Fruit fly (Drosophila melanogaster) whole organism, embryonic: ENCODE results near the gene CG10702.

ENCODE experiments used
- Abd-B ChIP-seq: fragments of 200-800 bp; sonication (Bioruptor generic); optimal IDR thresholded peaks from 2 replicates; lab custom pipeline; 2018; ENCODE audit warnings: missing biosample characterization, mild to moderate bottlenecking, missing genetic modification characterization, moderate library complexity
- CG11695 ChIP-seq: fragments of 200-800 bp; sonication (Bioruptor generic); IDR thresholded peaks from 3 replicates; pipeline ENCODE4 v1.3.6; 2022; ENCODE audit warnings: missing biosample characterization, missing genetic modification characterization
- CG11696 ChIP-seq: fragments of 200-800 bp; sonication (Bioruptor generic); IDR thresholded peaks from 2 replicates; pipeline ENCODE4 v1.3.6; 2022; ENCODE audit warnings: missing biosample characterization, missing genetic modification characterization
- CG13287 ChIP-seq: fragments of 200-800 bp; sonication (Bioruptor generic); IDR thresholded peaks from 2 replicates; pipeline ENCODE4 v1.3.6; 2022; ENCODE audit warnings: missing biosample characterization, missing genetic modification characterization; ENCODE audit not compliant: partially characterized antibody
- CG14441 ChIP-seq: fragments of 200-800 bp; sonication (Bioruptor generic); IDR thresholded peaks from 2 replicates; pipeline ENCODE4 v1.3.6; 2022; ENCODE audit warnings: missing biosample characterization, missing genetic modification characterization
- CG17385 ChIP-seq: fragments of 200-800 bp; sonication (Bioruptor generic); optimal IDR thresholded peaks from 3 replicates; lab custom pipeline; 2018; ENCODE audit warnings: missing biosample characterization, mild to moderate bottlenecking, missing genetic modification characterization
- CG2199 ChIP-seq: fragments of 200-800 bp; sonication (Bioruptor generic); IDR thresholded peaks from 3 replicates; pipeline ENCODE4 v1.3.6; 2022; ENCODE audit warnings: missing biosample characterization, missing genetic modification characterization
- CG2712 ChIP-seq: fragments of 200-800 bp; optimal IDR thresholded peaks from 3 replicates; lab custom pipeline; 2019; ENCODE audit warnings: missing biosample characterization, mild to moderate bottlenecking, missing genetic modification characterization, moderate library complexity
- CG31441 ChIP-seq: fragments of 200-800 bp; sonication (Bioruptor generic); IDR thresholded peaks from 2 replicates; pipeline ENCODE4 v1.3.6; 2022; ENCODE audit warnings: missing biosample characterization, missing genetic modification characterization
- CG34376 ChIP-seq: fragments of 200-800 bp; sonication (Bioruptor generic); optimal IDR thresholded peaks from 2 replicates; lab custom pipeline; 2018; ENCODE audit warnings: missing biosample characterization, mild to moderate bottlenecking, missing genetic modification characterization
- CG43689 ChIP-seq: fragments of 200-800 bp; sonication (Bioruptor generic); IDR thresholded peaks from 2 replicates; pipeline ENCODE4 v1.3.6; 2022; ENCODE audit warnings: missing biosample characterization, missing genetic modification characterization
- CG4820 ChIP-seq: fragments of 200-800 bp; sonication (Bioruptor generic); optimal IDR thresholded peaks from 3 replicates; lab custom pipeline; 2016; ENCODE audit warnings: missing biosample characterization, missing genetic modification characterization
- CG6791 ChIP-seq: fragments of 200-800 bp; sonication (Bioruptor generic); IDR thresholded peaks from 3 replicates; pipeline ENCODE4 v1.3.6; 2022; ENCODE audit warnings: missing biosample characterization, missing genetic modification characterization; ENCODE audit not compliant: partially characterized antibody
- CG7839 ChIP-seq: fragments of 200-800 bp; sonication (Bioruptor generic); optimal IDR thresholded peaks from 3 replicates; lab custom pipeline; 2018; ENCODE audit warnings: missing biosample characterization, mild to moderate bottlenecking, missing genetic modification characterization, moderate library complexity
- CG8924 ChIP-seq: fragments of 200-800 bp; optimal IDR thresholded peaks from 3 replicates; lab custom pipeline; 2019; ENCODE audit warnings: missing biosample characterization, mild to moderate bottlenecking, missing genetic modification characterization, moderate library complexity
- CG9437 ChIP-seq: fragments of 200-800 bp; sonication (Bioruptor generic); optimal IDR thresholded peaks from 2 replicates; lab custom pipeline; 2018; ENCODE audit warnings: missing biosample characterization, mild to moderate bottlenecking, missing genetic modification characterization
- CTCF ChIP-seq: fragments of 200-800 bp; sonication (Bioruptor generic); optimal IDR thresholded peaks from 2 replicates; lab custom pipeline; 2017; ENCODE audit warnings: missing biosample characterization, mild to moderate bottlenecking, missing genetic modification characterization, moderate library complexity
- Camta ChIP-seq: fragments of 200-800 bp; sonication (Bioruptor generic); optimal IDR thresholded peaks from 2 replicates; lab custom pipeline; 2016; ENCODE audit warnings: missing biosample characterization, missing genetic modification characterization
- CoRest ChIP-seq: fragments of 200-800 bp; sonication (Bioruptor generic); optimal IDR thresholded peaks from 3 replicates; lab custom pipeline; 2018; ENCODE audit warnings: missing biosample characterization, mild to moderate bottlenecking, missing genetic modification characterization, moderate library complexity
- ERR ChIP-seq: fragments of 200-800 bp; sonication (Bioruptor generic); optimal IDR thresholded peaks from 2 replicates; lab custom pipeline; 2016; ENCODE audit warnings: missing biosample characterization, missing genetic modification characterization
- H2.0 ChIP-seq: fragments of 200-800 bp; sonication (Bioruptor generic); IDR thresholded peaks from 2 replicates; pipeline ENCODE4 v1.3.6; 2022; ENCODE audit warnings: missing biosample characterization, missing genetic modification characterization
- Hr51 ChIP-seq, 2 experiments: fragments of 200-800 bp; sonication (Bioruptor generic); optimal IDR thresholded peaks; 2 replicates in 1 of 2; 3 replicates in 1 of 2; lab custom pipeline; 2016 to 2018; ENCODE audit warnings: missing biosample characterization in 2 of 2, missing genetic modification characterization in 2 of 2, mild to moderate bottlenecking in 1 of 2, moderate library complexity in 1 of 2
- MBD-R2 ChIP-seq: fragments of 200-800 bp; sonication (Bioruptor generic); IDR thresholded peaks from 2 replicates; pipeline ENCODE4 v1.3.6; 2022; ENCODE audit warnings: missing biosample characterization, missing genetic modification characterization
- MTF-1 ChIP-seq: fragments of 200-800 bp; sonication (Bioruptor generic); optimal IDR thresholded peaks from 2 replicates; lab custom pipeline; 2018; ENCODE audit warnings: missing biosample characterization, mild to moderate bottlenecking, missing genetic modification characterization, borderline replicate concordance
- Opbp ChIP-seq: fragments of 200-800 bp; sonication (Bioruptor generic); IDR thresholded peaks from 3 replicates; pipeline ENCODE4 v1.3.6; 2022; ENCODE audit warnings: missing biosample characterization, missing genetic modification characterization; ENCODE audit not compliant: partially characterized antibody
- Poxn ChIP-seq: fragments of 200-800 bp; sonication (Bioruptor generic); IDR thresholded peaks from 2 replicates; pipeline ENCODE4 v1.3.6; 2022; ENCODE audit warnings: missing biosample characterization, missing genetic modification characterization
- Usf ChIP-seq: fragments of 200-800 bp; sonication (Bioruptor generic); optimal IDR thresholded peaks from 2 replicates; lab custom pipeline; 2017; ENCODE audit warnings: missing genotype, missing biosample characterization, missing genetic modification characterization
- Xbp1 ChIP-seq: fragments of 200-800 bp; sonication (Bioruptor generic); optimal IDR thresholded peaks from 3 replicates; lab custom pipeline; 2016; ENCODE audit warnings: missing biosample characterization, mild to moderate bottlenecking, missing genetic modification characterization
- ac ChIP-seq: fragments of 200-800 bp; sonication (Bioruptor generic); optimal IDR thresholded peaks from 3 replicates; lab custom pipeline; 2017; ENCODE audit warnings: missing biosample characterization, mild to moderate bottlenecking, missing genetic modification characterization
- br ChIP-seq: fragments of >200 bp; optimal IDR thresholded peaks from 2 replicates; lab custom pipeline; 2017
- cad ChIP-seq: fragments of >200 bp; optimal IDR thresholded peaks from 2 replicates; lab custom pipeline; 2017; ENCODE audit warnings: missing biosample characterization, missing genetic modification characterization
- crc ChIP-seq: fragments of 200-800 bp; sonication (Bioruptor generic); optimal IDR thresholded peaks from 2 replicates; lab custom pipeline; 2016; ENCODE audit warnings: missing biosample characterization, missing genetic modification characterization
- crp ChIP-seq, 2 experiments: fragments of 200-800 bp; sonication (Bioruptor generic); optimal IDR thresholded peaks; 2 replicates in 1 of 2; 3 replicates in 1 of 2; lab custom pipeline; 2017; ENCODE audit warnings: missing biosample characterization in 2 of 2, missing genetic modification characterization in 2 of 2, mild to moderate bottlenecking in 1 of 2, moderate library complexity in 1 of 2
- da ChIP-seq: fragments of 200-800 bp; sonication (Bioruptor generic); optimal IDR thresholded peaks from 2 replicates; lab custom pipeline; 2016; ENCODE audit warnings: missing biosample characterization, missing genetic modification characterization
- dmrt11E ChIP-seq: fragments of 200-800 bp; sonication (Bioruptor generic); optimal IDR thresholded peaks from 3 replicates; lab custom pipeline; 2018; ENCODE audit warnings: missing biosample characterization, mild to moderate bottlenecking, missing genetic modification characterization, moderate library complexity
- dmrt99B ChIP-seq: fragments of 200-800 bp; sonication (Bioruptor generic); optimal IDR thresholded peaks from 2 replicates; lab custom pipeline; 2018; ENCODE audit warnings: missing biosample characterization, mild to moderate bottlenecking, missing genetic modification characterization, moderate library complexity
- ems ChIP-seq: fragments of 200-800 bp; sonication (Bioruptor generic); optimal IDR thresholded peaks from 3 replicates; lab custom pipeline; 2016; ENCODE audit warnings: missing biosample characterization, missing genetic modification characterization
- eve ChIP-seq, 2 experiments: fragments of >200 bp; optimal IDR thresholded peaks; 2 replicates each; lab custom pipeline; 2017; ENCODE audit warnings: missing biosample characterization in 2 of 2, missing genetic modification characterization in 2 of 2
- fd3F ChIP-seq: fragments of 200-800 bp; sonication (Bioruptor generic); optimal IDR thresholded peaks from 2 replicates; lab custom pipeline; 2018; ENCODE audit warnings: missing biosample characterization, mild to moderate bottlenecking, missing genetic modification characterization, moderate library complexity
- hbn ChIP-seq: fragments of 200-800 bp; sonication (Bioruptor generic); IDR thresholded peaks from 2 replicates; pipeline ENCODE4 v1.3.6; 2022; ENCODE audit warnings: missing biosample characterization, missing genetic modification characterization; ENCODE audit not compliant: partially characterized antibody
- lilli ChIP-seq: fragments of 200-800 bp; sonication (Bioruptor generic); optimal IDR thresholded peaks from 3 replicates; lab custom pipeline; 2016; ENCODE audit warnings: missing biosample characterization, missing genetic modification characterization
- nom ChIP-seq: fragments of 200-800 bp; sonication (Bioruptor generic); optimal IDR thresholded peaks from 2 replicates; lab custom pipeline; 2017; ENCODE audit warnings: missing biosample characterization, missing genetic modification characterization, mild to moderate bottlenecking, moderate library complexity, missing genetic modification reagents
- oc ChIP-seq: fragments of 200-800 bp; sonication (Bioruptor generic); optimal IDR thresholded peaks from 2 replicates; lab custom pipeline; 2018; ENCODE audit warnings: missing biosample characterization, mild to moderate bottlenecking, missing genetic modification characterization, moderate library complexity
- pho ChIP-seq: fragments of 200-800 bp; sonication (Bioruptor generic); optimal IDR thresholded peaks from 2 replicates; lab custom pipeline; 2016; ENCODE audit warnings: missing biosample characterization, missing genetic modification characterization
- phol ChIP-seq: fragments of 200-800 bp; sonication (Bioruptor generic); optimal IDR thresholded peaks from 3 replicates; lab custom pipeline; 2018; ENCODE audit warnings: missing biosample characterization, mild to moderate bottlenecking, missing genetic modification characterization, moderate library complexity
- sd ChIP-seq: fragments of 200-800 bp; sonication (Bioruptor generic); optimal IDR thresholded peaks from 3 replicates; lab custom pipeline; 2018; ENCODE audit warnings: missing biosample characterization, mild to moderate bottlenecking, missing genetic modification characterization, moderate library complexity
- sens ChIP-seq: fragments of 200-800 bp; sonication (Bioruptor generic); peaks from one replicate; lab custom pipeline; 2016; ENCODE audit warnings: missing biosample characterization, missing genetic modification characterization
- tll ChIP-seq, 2 experiments: fragments of 200-800 bp in 1 of 2; fragments of >200 bp in 1 of 2; sonication (Bioruptor generic) in 1 of 2; optimal IDR thresholded peaks; 2 replicates each; lab custom pipeline; 2017 to 2019; ENCODE audit warnings: missing biosample characterization in 2 of 2, missing genetic modification characterization in 2 of 2, mild to moderate bottlenecking in 1 of 2, moderate library complexity in 1 of 2
- twi ChIP-seq: fragments of 200-800 bp; optimal IDR thresholded peaks from 2 replicates; lab custom pipeline; 2019; ENCODE audit warnings: missing biosample characterization, mild to moderate bottlenecking, missing genetic modification characterization, moderate library complexity

The CG10702 gene

DNA sequence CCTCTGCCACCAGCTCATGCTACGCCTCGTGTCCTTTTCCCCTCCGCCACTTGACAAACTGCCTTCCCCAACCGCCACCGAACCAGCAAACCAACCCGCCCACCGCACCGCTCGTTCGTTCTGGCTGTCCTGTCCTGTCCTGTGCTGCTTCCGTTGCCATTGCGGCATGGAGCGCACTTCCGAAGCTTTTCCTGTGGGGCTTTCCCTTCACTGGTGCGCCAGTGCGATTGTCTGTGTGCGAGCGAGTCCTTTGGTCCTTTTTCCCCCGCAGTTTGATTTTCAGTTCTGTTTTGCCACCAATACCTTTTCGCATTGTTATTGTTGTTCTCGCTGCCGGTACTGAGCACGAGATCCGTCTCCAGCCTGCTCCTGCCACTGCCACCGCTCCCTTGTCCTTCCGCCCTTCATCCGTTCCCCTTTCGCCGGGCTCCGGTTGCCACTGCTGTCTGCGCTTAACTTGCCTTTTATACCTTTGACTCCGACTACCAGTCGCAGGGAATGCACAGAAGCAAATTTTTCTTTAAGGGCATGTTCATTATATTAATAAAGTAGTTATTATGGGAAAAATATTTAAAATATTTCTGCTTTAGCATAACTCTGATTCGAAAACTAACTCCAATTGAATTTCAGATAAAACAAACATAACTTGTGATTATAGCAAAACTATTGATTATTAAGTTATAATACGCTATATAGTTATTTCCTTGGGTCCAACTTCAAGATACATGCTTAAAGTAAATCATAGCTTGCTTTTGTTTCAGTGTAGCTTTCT, 45.5 kb downstream of the CG10702 start (continued):
- no peak for TF ChIP-seq CG14441 (GFP tag; lab: Robert Waterston, UW)
- TF ChIP-seq crp (GFP tag; optimal IDR thresholded peaks at IDR 0.05; lab: Kevin White, UChicago), result peak in 1 of 2 experiments; percentile 15
- TF ChIP-seq CG2712, result peak; percentile 78
- peak; percentile 76 for TF ChIP-seq CG17385 (GFP tag; lab: Kevin White, UChicago)
- no peak for TF ChIP-seq CTCF (GFP tag; lab: Kevin White, UChicago)
- TF ChIP-seq H2.0 (GFP tag; lab: Robert Waterston, UW), result peak; percentile 29; the same call in 1 of the 2 replicates
- TF ChIP-seq Hr51 (GFP tag; optimal IDR thresholded peaks at IDR 0.05; lab: Kevin White, UChicago), result peak in 1 of 2 experiments; percentile 86
- TF ChIP-seq da (GFP tag; lab: Kevin White, UChicago), result no peak
- no peak for TF ChIP-seq MBD-R2
- peak; percentile 60 for TF ChIP-seq sd (tag; lab: Kevin White, UChicago)
- TF ChIP-seq Usf (GFP tag; lab: Kevin White, UChicago), result no peak
- no peak for TF ChIP-seq tll (GFP tag; optimal IDR thresholded peaks at IDR 0.05; lab: Kevin White, UChicago)
- TF ChIP-seq Camta, result peak; percentile 23
- no peak for TF ChIP-seq eve (GFP tag; optimal IDR thresholded peaks at IDR 0.05; lab: Kevin White, UChicago)
- TF ChIP-seq ERR (GFP tag; lab: Kevin White, UChicago), result no peak
- peak; percentile 84 for TF ChIP-seq CG8924 (tag; lab: Kevin White, UChicago)
- TF ChIP-seq phol (tag; lab: Kevin White, UChicago), result peak; percentile 75
- TF ChIP-seq nom (GFP tag; lab: Kevin White, UChicago), result peak; percentile 41
- TF ChIP-seq CG6791 (GFP tag; lab: Robert Waterston, UW), result no peak
- peak; percentile 88 for TF ChIP-seq sens
- TF ChIP-seq ems, result no peak
- peak; percentile 36 for TF ChIP-seq Abd-B (GFP tag; lab: Kevin White, UChicago)
- peak; percentile 66 for TF ChIP-seq CG11695 (GFP tag; lab: Robert Waterston, UW)
- no peak for TF ChIP-seq CG43689 (GFP tag; lab: Robert Waterston, UW)
- TF ChIP-seq CG34376, result peak; percentile 67
- TF ChIP-seq dmrt11E (tag; lab: Kevin White, UChicago), result no peak
- TF ChIP-seq dmrt99B, result peak; percentile 87
- TF ChIP-seq CoRest (tag; lab: Kevin White, UChicago), result peak; percentile 86
- no peak for TF ChIP-seq MTF-1
- peak; percentile 13 for TF ChIP-seq pho (GFP tag; lab: Kevin White, UChicago)
- TF ChIP-seq Opbp (GFP tag; lab: Robert Waterston, UW), result no peak
- TF ChIP-seq oc (tag; lab: Kevin White, UChicago), result peak; percentile 31
- no peak for TF ChIP-seq CG13287
- TF ChIP-seq lilli (GFP tag; lab: Kevin White, UChicago), result peak; percentile 50
- TF ChIP-seq hbn (GFP tag; lab: Robert Waterston, UW), result no peak
- TF ChIP-seq ac (GFP tag; lab: Kevin White, UChicago), result no peak
- no peak for TF ChIP-seq Poxn (GFP tag; lab: Robert Waterston, UW)
- no peak for TF ChIP-seq cad (GFP tag; lab: Kevin White, UChicago)
- peak; percentile 24 for TF ChIP-seq twi (tag; lab: Kevin White, UChicago)
- peak; percentile 62 for TF ChIP-seq CG9437 (GFP tag; lab: Kevin White, UChicago)
- no peak for TF ChIP-seq CG11696 (GFP tag; lab: Robert Waterston, UW)
- peak; percentile 82 for TF ChIP-seq CG7839 (tag; lab: Kevin White, UChicago)
- TF ChIP-seq CG2199, result no peak
- TF ChIP-seq Xbp1 (GFP tag; lab: Kevin White, UChicago), result peak; percentile 69
- TF ChIP-seq CG4820 (GFP tag; lab: Kevin White, UChicago), result peak; percentile 32
- TF ChIP-seq fd3F, result peak; percentile 47
- TF ChIP-seq br (lab: Kevin White, UChicago), result no peak
- peak; percentile 74 for TF ChIP-seq CG31441 (GFP tag; lab: Robert Waterston, UW)
- no peak for TF ChIP-seq crc (GFP tag; lab: Kevin White, UChicago)
